Worm (Caenorhabditis elegans) whole organism, late embryonic: ENCODE results near the gene C27B7.6.

Experiments
- ahr-1 ChIP-seq: sonication (generic microtip); optimal IDR thresholded peaks from 2 replicates; lab custom pipeline; 2016; ENCODE audit warnings: missing genetic modification characterization, missing compliant biosample characterization
- ceh-14 ChIP-seq: sonication (generic microtip); optimal IDR thresholded peaks from 2 replicates; lab custom pipeline; 2016; ENCODE audit warnings: missing genotype, missing genetic modification characterization, missing compliant biosample characterization
- ceh-22 ChIP-seq: sonication (generic microtip); optimal IDR thresholded peaks from 2 replicates; lab custom pipeline; 2017; ENCODE audit warnings: missing biosample characterization, missing genetic modification characterization
- ceh-31 ChIP-seq: sonication (generic microtip); optimal IDR thresholded peaks from 2 replicates; lab custom pipeline; 2016; ENCODE audit warnings: missing genetic modification characterization, missing compliant biosample characterization
- che-1 ChIP-seq: sonication (generic microtip); optimal IDR thresholded peaks from 2 replicates; lab custom pipeline; 2016; ENCODE audit warnings: mild to moderate bottlenecking, missing genetic modification characterization, missing compliant biosample characterization
- fkh-10 ChIP-seq: fragments of 150-350 bp; optimal IDR thresholded peaks from 2 replicates; lab custom pipeline; 2014; ENCODE audit warnings: missing biosample characterization, missing genetic modification reagents, missing genetic modification characterization
- lim-6 ChIP-seq: sonication (generic microtip); optimal IDR thresholded peaks from 2 replicates; lab custom pipeline; 2016; ENCODE audit warnings: missing genetic modification characterization, missing compliant biosample characterization
- tbx-7 ChIP-seq: sonication (generic microtip); optimal IDR thresholded peaks from 2 replicates; lab custom pipeline; 2016; ENCODE audit warnings: missing genotype, missing genetic modification characterization, missing compliant biosample characterization
- zip-5 ChIP-seq: sonication (generic microtip); optimal IDR thresholded peaks from 2 replicates; lab custom pipeline; 2016; ENCODE audit warnings: missing genetic modification characterization, missing compliant biosample characterization

DNA sequence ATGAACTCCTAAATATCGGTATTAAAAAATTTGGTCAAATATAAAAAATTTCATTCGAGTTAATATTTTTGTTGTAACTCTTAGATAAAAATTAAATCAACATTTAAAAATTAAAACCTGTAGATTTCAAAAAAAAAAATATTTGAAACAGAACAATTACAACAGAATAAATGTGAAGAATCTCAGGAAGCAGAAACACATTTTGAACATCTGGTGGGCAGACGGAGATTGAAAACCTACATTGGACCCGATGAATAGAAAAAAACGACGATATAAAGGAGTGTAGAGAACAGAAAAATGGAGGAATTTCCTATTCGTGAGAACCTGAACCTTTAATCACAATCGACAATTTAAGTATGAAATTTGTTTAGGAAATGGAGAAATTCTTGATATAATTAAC is 18.0 kb upstream of the C27B7.6 start:
- no peak for TF ChIP-seq ceh-22 (tag; lab: Kevin White, UChicago)
- no peak for TF ChIP-seq tbx-7 (tag; lab: Kevin White, UChicago)
- TF ChIP-seq ceh-31 (tag; lab: Kevin White, UChicago): no peak
- TF ChIP-seq ahr-1 (tag; lab: Kevin White, UChicago): no peak
- TF ChIP-seq zip-5 (tag; lab: Kevin White, UChicago): no peak
- TF ChIP-seq che-1 (tag; lab: Kevin White, UChicago): no peak
- no peak for TF ChIP-seq fkh-10 (GFP tag; lab: Kevin White, UChicago)
- no peak for TF ChIP-seq lim-6 (tag; lab: Kevin White, UChicago)
- TF ChIP-seq ceh-14 (tag; lab: Kevin White, UChicago): no peak
